Worm (Caenorhabditis elegans) whole organism, L2 larva: ENCODE measurements around the gene Y41E3.8.

ENCODE experiments used
- lin-39 ChIP-seq: fragments of 150-350 bp; optimal IDR thresholded peaks from 2 replicates; lab custom pipeline; 2014; ENCODE audit warnings: missing biosample characterization, missing genetic modification reagents, missing genetic modification characterization
- nhr-11 ChIP-seq: fragments of 150-350 bp; optimal IDR thresholded peaks from 2 replicates; lab custom pipeline; 2014; ENCODE audit warnings: missing biosample characterization, missing genetic modification characterization
- nhr-237 ChIP-seq: fragments of 150-350 bp; optimal IDR thresholded peaks from 2 replicates; lab custom pipeline; 2014; ENCODE audit warnings: missing biosample characterization, missing genetic modification characterization

DNA sequence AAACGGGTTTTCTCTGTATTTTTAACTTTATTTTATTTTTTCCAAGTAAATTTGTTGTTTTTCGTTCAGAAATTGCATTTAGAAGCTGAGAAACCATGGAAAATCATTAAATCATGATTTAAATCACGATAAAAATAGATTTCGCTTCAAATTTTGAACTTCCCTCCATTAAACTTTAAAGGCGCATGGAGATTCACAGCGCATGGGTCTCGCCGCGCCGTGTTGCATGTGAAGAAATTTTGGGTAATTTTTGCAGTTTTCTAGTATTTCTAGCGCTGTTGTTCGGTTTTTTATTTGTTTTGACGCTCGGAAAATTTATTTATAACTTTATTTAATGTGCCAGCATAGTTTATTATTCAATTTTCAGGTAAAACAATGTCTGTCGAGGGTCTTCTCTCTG, 8.2 kb upstream of the Y41E3.8 start, which contains the start of gene eef-1B.2:
- no peak for TF ChIP-seq nhr-237 (tag; lab: Kevin White, UChicago)
- TF ChIP-seq nhr-11 (tag; lab: Kevin White, UChicago) = no peak
- no peak for TF ChIP-seq lin-39 (tag; lab: Kevin White, UChicago)
